Worm (Caenorhabditis elegans) whole organism, midembryonic: Measurements from ENCODE around the gene F13B6.2.

Experiments used
- T22C8.4 ChIP-seq: fragments of 200-800 bp; sonication (Bioruptor generic); IDR thresholded peaks from 2 replicates; pipeline ENCODE4 v1.3.6; 2022; ENCODE audit warnings: missing genetic modification characterization, missing compliant biosample characterization
- cog-1 ChIP-seq: sonication (generic microtip); optimal IDR thresholded peaks from 2 replicates; lab custom pipeline; 2016; ENCODE audit warnings: missing genetic modification characterization, missing compliant biosample characterization
- flt-1 ChIP-seq: fragments of 200-800 bp; sonication (Bioruptor generic); IDR thresholded peaks from 2 replicates; pipeline ENCODE4 v1.3.6; 2022; ENCODE audit warnings: missing genetic modification characterization, missing compliant biosample characterization
- med-1 ChIP-seq: sonication (generic microtip); optimal IDR thresholded peaks from 2 replicates; lab custom pipeline; 2017; ENCODE audit warnings: missing genetic modification characterization, mild to moderate bottlenecking, missing compliant biosample characterization, antibody characterized with exemption, missing genetic modification reagents; ENCODE audit not compliant: insufficient read depth
- ref-1 ChIP-seq: fragments of 200-800 bp; sonication (Bioruptor generic); conservative IDR thresholded peaks from 2 replicates; pipeline ENCODE4 v1.3.6; 2022; ENCODE audit warnings: missing genetic modification reagents, missing genetic modification characterization, missing compliant biosample characterization
- tab-1 ChIP-seq: fragments of 200-800 bp; sonication (Bioruptor generic); IDR thresholded peaks from 2 replicates; pipeline ENCODE4 v1.3.6; 2022; ENCODE audit warnings: missing genetic modification characterization, missing compliant biosample characterization
- ztf-23 ChIP-seq: fragments of 200-800 bp; sonication (Bioruptor generic); IDR thresholded peaks from 2 replicates; pipeline ENCODE4 v1.3.6; 2022; ENCODE audit warnings: missing genetic modification reagents, missing genetic modification characterization, missing compliant biosample characterization
- ztf-29 ChIP-seq: fragments of 200-800 bp; sonication (Bioruptor generic); IDR thresholded peaks from 2 replicates; pipeline ENCODE4 v1.3.6; 2022; ENCODE audit warnings: missing genetic modification reagents, missing genetic modification characterization, missing compliant biosample characterization

DNA sequence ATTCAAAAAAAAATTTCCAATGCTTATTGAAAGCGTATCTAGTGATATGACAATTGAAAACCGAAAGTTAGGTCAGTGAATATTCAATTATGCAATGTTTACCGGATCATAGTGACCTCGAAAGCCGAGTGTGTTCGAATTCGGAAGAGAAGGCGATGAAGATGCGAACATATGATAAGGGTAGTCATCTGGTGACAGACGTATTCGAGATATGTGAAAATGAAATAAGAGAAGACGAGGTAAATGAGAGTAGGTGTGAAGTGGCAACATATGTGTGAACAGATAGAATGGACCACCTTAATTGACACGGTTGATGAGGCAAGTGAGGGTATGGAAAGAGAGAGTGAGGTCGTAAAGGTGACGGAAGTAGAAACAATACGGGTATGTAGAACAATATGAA is 5.2 kb downstream of the F13B6.2 start:
- TF ChIP-seq cog-1 (tag; lab: Kevin White, UChicago) (no peak), tab-1 (GFP tag; lab: Robert Waterston, UW) (no peak), med-1 (GFP tag; lab: Kevin White, UChicago) (no peak), T22C8.4 (GFP tag; lab: Robert Waterston, UW) (no peak), flt-1 (no peak), ref-1 (GFP tag; lab: Robert Waterston, UW) (no peak), ztf-29 (peak; percentile 5; the same call in 1 of the 2 replicates), ztf-23 (GFP tag; lab: Robert Waterston, UW) (no peak)
